Worm (Caenorhabditis elegans): ENCODE results near the gene F48G7.5.

DNA sequence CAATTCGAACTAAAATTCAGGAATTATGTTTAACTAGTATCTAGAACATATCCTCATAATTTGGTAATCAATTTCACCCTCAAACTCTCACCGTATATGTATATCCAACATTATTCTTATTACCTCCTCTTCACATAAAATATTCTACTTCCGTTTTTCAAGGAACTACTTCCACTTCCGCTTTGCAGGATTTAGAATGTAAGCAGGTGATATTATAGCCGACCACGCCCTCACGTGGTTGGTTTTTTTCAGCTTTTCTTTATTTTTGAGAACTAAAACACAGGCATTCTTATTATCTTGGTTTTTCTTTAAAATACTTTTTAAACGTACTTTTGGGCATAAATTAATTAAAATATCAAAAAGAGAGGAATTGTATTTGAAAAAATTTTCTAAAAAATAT lies 4.8 kb downstream of the F48G7.5 start:
- TF ChIP-seq B0310.2 (tag; optimal IDR thresholded peaks at IDR 0.05) (no peak), ama-1 (optimal IDR thresholded peaks at IDR 0.05) (no peak), sea-1 (GFP tag; conservative IDR thresholded peaks at IDR 0.05) (no peak), hmbx-1 (tag; optimal IDR thresholded peaks at IDR 0.05) (no peak), F13C5.2 (tag; optimal IDR thresholded peaks at IDR 0.05) (no peak), pes-1 (GFP tag; IDR thresholded peaks at IDR 0.05) (no peak), hmg-4 (GFP tag; optimal IDR thresholded peaks at IDR 0.05) (no peak), tra-4 (tag; optimal IDR thresholded peaks at IDR 0.05) (no peak), tbx-11 (GFP tag; IDR thresholded peaks at IDR 0.05) (no peak), flt-1 (GFP tag; IDR thresholded peaks at IDR 0.05) (no peak), hnd-1 (tag; optimal IDR thresholded peaks at IDR 0.05) (no peak), tbx-37 (GFP tag; conservative IDR thresholded peaks at IDR 0.05) (no peak), aly-1 (tag; optimal IDR thresholded peaks at IDR 0.05) (no peak), scrt-1 (GFP tag; IDR thresholded peaks at IDR 0.05) (no peak)
